Worm (Caenorhabditis elegans): ENCODE measurements around the gene rnf-121.

ce11 chrIII:4150919-4151318, 19.8 kb downstream of the rnf-121 start:
- TF ChIP-seq ztf-29 (GFP tag; IDR thresholded peaks at IDR 0.05) (no peak), T22C8.4 (GFP tag; IDR thresholded peaks at IDR 0.05) (no peak), flt-1 (GFP tag; IDR thresholded peaks at IDR 0.05) (no peak), tab-1 (GFP tag; IDR thresholded peaks at IDR 0.05) (no peak), klf-2 (GFP tag; conservative IDR thresholded peaks at IDR 0.05) (no peak), cog-1 (tag; optimal IDR thresholded peaks at IDR 0.05) (no peak), ref-1 (GFP tag; conservative IDR thresholded peaks at IDR 0.05) (no peak)

Measured in whole organism, midembryonic.